Worm (Caenorhabditis elegans): Measurements from ENCODE around the gene uda-1.
A peak's percentile ranks its signal among the peaks of the same experiment; 100 is the strongest.

Gene uda-1

ce11 chrV:10039837-10040236 is 35.3 kb downstream of the uda-1 start:
- TF ChIP-seq flt-1 (GFP tag; IDR thresholded peaks at IDR 0.05): 0 out of 2 replicates have a peak, but pooled peaks have one; percentile 61
- no peak for TF ChIP-seq ref-1 (GFP tag; conservative IDR thresholded peaks at IDR 0.05)
- no peak for TF ChIP-seq ztf-29 (GFP tag; IDR thresholded peaks at IDR 0.05)
- TF ChIP-seq klf-2 (GFP tag; conservative IDR thresholded peaks at IDR 0.05): no peak
- TF ChIP-seq cog-1 (tag; optimal IDR thresholded peaks at IDR 0.05): peak; percentile 29
- TF ChIP-seq T22C8.4 (GFP tag; IDR thresholded peaks at IDR 0.05): no peak
- 0 out of 2 replicates have a peak, but pooled peaks have one; percentile 52 for TF ChIP-seq tab-1 (GFP tag; IDR thresholded peaks at IDR 0.05)
- TF ChIP-seq med-1 (GFP tag; optimal IDR thresholded peaks at IDR 0.05; ENCODE audit: insufficient read depth): no peak
- peak; percentile 60; the same call in 1 of the 2 replicates for TF ChIP-seq ztf-23 (GFP tag; IDR thresholded peaks at IDR 0.05)

ce11 chrV:10041484-10041883 is 36.9 kb downstream of the uda-1 start:
- no peak for TF ChIP-seq ref-1 (GFP tag; conservative IDR thresholded peaks at IDR 0.05)
- TF ChIP-seq med-1 (GFP tag; optimal IDR thresholded peaks at IDR 0.05; ENCODE audit: insufficient read depth): no peak
- no peak for TF ChIP-seq T22C8.4 (GFP tag; IDR thresholded peaks at IDR 0.05)
- TF ChIP-seq flt-1 (GFP tag; IDR thresholded peaks at IDR 0.05): no peak
- no peak for TF ChIP-seq cog-1 (tag; optimal IDR thresholded peaks at IDR 0.05)
- no peak for TF ChIP-seq ztf-29 (GFP tag; IDR thresholded peaks at IDR 0.05)
- no peak for TF ChIP-seq klf-2 (GFP tag; conservative IDR thresholded peaks at IDR 0.05)
- no peak for TF ChIP-seq ztf-23 (GFP tag; IDR thresholded peaks at IDR 0.05)
- TF ChIP-seq tab-1 (GFP tag; IDR thresholded peaks at IDR 0.05): no peak

- TF ChIP-seq ztf-23 (GFP tag; IDR thresholded peaks at IDR 0.05) (no peak), T22C8.4 (GFP tag; IDR thresholded peaks at IDR 0.05) (peak; percentile 50; the same call in 1 of the 2 replicates), med-1 (GFP tag; optimal IDR thresholded peaks at IDR 0.05; ENCODE audit: insufficient read depth) (no peak), flt-1 (GFP tag; IDR thresholded peaks at IDR 0.05) (0 out of 2 replicates have a peak, but pooled peaks have one; percentile 34), cog-1 (tag; optimal IDR thresholded peaks at IDR 0.05) (peak; percentile 63)
Observed at ce11 chrV:10042254-10042653, 37.7 kb downstream of the uda-1 start.

ce11 chrV:10043234-10043796 is 38.8 kb downstream of the uda-1 start, which contains the start of gene T06E8.8:
Gene T06E8.8 (plus strand): TSS chrV:10043746.
- no peak for TF ChIP-seq ztf-29 (GFP tag; IDR thresholded peaks at IDR 0.05)
- no peak for TF ChIP-seq tab-1 (GFP tag; IDR thresholded peaks at IDR 0.05)
- no peak for TF ChIP-seq med-1 (GFP tag; optimal IDR thresholded peaks at IDR 0.05; ENCODE audit: insufficient read depth)
- no peak for TF ChIP-seq cog-1 (tag; optimal IDR thresholded peaks at IDR 0.05)
- TF ChIP-seq T22C8.4 (GFP tag; IDR thresholded peaks at IDR 0.05): no peak
- no peak for TF ChIP-seq ref-1 (GFP tag; conservative IDR thresholded peaks at IDR 0.05)
- no peak for TF ChIP-seq flt-1 (GFP tag; IDR thresholded peaks at IDR 0.05)
- no peak for TF ChIP-seq klf-2 (GFP tag; conservative IDR thresholded peaks at IDR 0.05)
- TF ChIP-seq ztf-23 (GFP tag; IDR thresholded peaks at IDR 0.05): no peak

ce11 chrV:10044735-10045134 is 40.2 kb downstream of the uda-1 start:
- TF ChIP-seq med-1 (GFP tag; optimal IDR thresholded peaks at IDR 0.05; ENCODE audit: insufficient read depth): no peak
- TF ChIP-seq flt-1 (GFP tag; IDR thresholded peaks at IDR 0.05): no peak
- TF ChIP-seq T22C8.4 (GFP tag; IDR thresholded peaks at IDR 0.05): no peak
- no peak for TF ChIP-seq klf-2 (GFP tag; conservative IDR thresholded peaks at IDR 0.05)
- no peak for TF ChIP-seq ztf-23 (GFP tag; IDR thresholded peaks at IDR 0.05)
- no peak for TF ChIP-seq cog-1 (tag; optimal IDR thresholded peaks at IDR 0.05)
- no peak for TF ChIP-seq tab-1 (GFP tag; IDR thresholded peaks at IDR 0.05)
- no peak for TF ChIP-seq ref-1 (GFP tag; conservative IDR thresholded peaks at IDR 0.05)
- TF ChIP-seq ztf-29 (GFP tag; IDR thresholded peaks at IDR 0.05): no peak

- TF ChIP-seq flt-1 (GFP tag; IDR thresholded peaks at IDR 0.05): no peak
Observed at ce11 chrV:10046503-10046902, 41.9 kb downstream of the uda-1 start.

ce11 chrV:10047189-10047588 is 42.6 kb downstream of the uda-1 start:
- TF ChIP-seq ref-1 (GFP tag; conservative IDR thresholded peaks at IDR 0.05) (no peak), cog-1 (tag; optimal IDR thresholded peaks at IDR 0.05) (no peak), flt-1 (GFP tag; IDR thresholded peaks at IDR 0.05) (no peak), klf-2 (GFP tag; conservative IDR thresholded peaks at IDR 0.05) (no peak), med-1 (GFP tag; optimal IDR thresholded peaks at IDR 0.05; ENCODE audit: insufficient read depth) (no peak), ztf-23 (GFP tag; IDR thresholded peaks at IDR 0.05) (no peak), T22C8.4 (GFP tag; IDR thresholded peaks at IDR 0.05) (no peak), ztf-29 (GFP tag; IDR thresholded peaks at IDR 0.05) (no peak), tab-1 (GFP tag; IDR thresholded peaks at IDR 0.05) (no peak)

ce11 chrV:10049192-10049816 is 44.7 kb downstream of the uda-1 start:
- TF ChIP-seq T22C8.4 (GFP tag; IDR thresholded peaks at IDR 0.05): 0 out of 2 replicates have a peak, but pooled peaks have one; percentile 24
- 0 out of 2 replicates have a peak, but pooled peaks have one; percentile 16 for TF ChIP-seq ref-1 (GFP tag; conservative IDR thresholded peaks at IDR 0.05)
- peak; percentile 63; the same call in 1 of the 2 replicates for TF ChIP-seq flt-1 (GFP tag; IDR thresholded peaks at IDR 0.05)

ce11 chrV:10051855-10052254 is 47.3 kb downstream of the uda-1 start, which contains the start of gene str-118:
Gene str-118 (plus strand): TSS chrV:10052155.
- TF ChIP-seq flt-1 (GFP tag; IDR thresholded peaks at IDR 0.05): no peak
- TF ChIP-seq ref-1 (GFP tag; conservative IDR thresholded peaks at IDR 0.05): no peak
- no peak for TF ChIP-seq ztf-23 (GFP tag; IDR thresholded peaks at IDR 0.05)
- TF ChIP-seq cog-1 (tag; optimal IDR thresholded peaks at IDR 0.05): no peak
- TF ChIP-seq med-1 (GFP tag; optimal IDR thresholded peaks at IDR 0.05; ENCODE audit: insufficient read depth): no peak
- no peak for TF ChIP-seq T22C8.4 (GFP tag; IDR thresholded peaks at IDR 0.05)
- no peak for TF ChIP-seq tab-1 (GFP tag; IDR thresholded peaks at IDR 0.05)
- TF ChIP-seq klf-2 (GFP tag; conservative IDR thresholded peaks at IDR 0.05): no peak
- TF ChIP-seq ztf-29 (GFP tag; IDR thresholded peaks at IDR 0.05): no peak

ce11 chrV:10054872-10055271 is 50.3 kb downstream of the uda-1 start, which contains the start of gene yif-1:
Gene yif-1 (minus strand): TSS chrV:10054913.
- TF ChIP-seq cog-1 (tag; optimal IDR thresholded peaks at IDR 0.05): no peak
- TF ChIP-seq tab-1 (GFP tag; IDR thresholded peaks at IDR 0.05): no peak
- TF ChIP-seq med-1 (GFP tag; optimal IDR thresholded peaks at IDR 0.05; ENCODE audit: insufficient read depth): no peak

Measured in whole organism, midembryonic.